Worm (Caenorhabditis elegans): Measurements from ENCODE around the gene C49C3.15.

Gene C49C3.15

ce11 chrIV:17380061-17380680 lies 46.1 kb downstream of the C49C3.15 start, which contains the start of the genes C30H6.9 and dlat-2 (continued):
- TF ChIP-seq zag-1 (tag; optimal IDR thresholded peaks at IDR 0.05) (no peak), nhr-77 (tag; optimal IDR thresholded peaks at IDR 0.05) (no peak), elt-2 (tag; optimal IDR thresholded peaks at IDR 0.05) (peak; percentile 8), fkh-2 (tag; optimal IDR thresholded peaks at IDR 0.05) (no peak), ceh-9 (tag; optimal IDR thresholded peaks at IDR 0.05) (no peak), nhr-23 (tag; optimal IDR thresholded peaks at IDR 0.05) (no peak), nhr-43 (tag; optimal IDR thresholded peaks at IDR 0.05; ENCODE audit: poor library complexity, severe bottlenecking) (no peak), eor-1 (tag; optimal IDR thresholded peaks at IDR 0.05) (no peak), tbx-2 (tag; optimal IDR thresholded peaks at IDR 0.05) (no peak), egl-5 (tag; optimal IDR thresholded peaks at IDR 0.05) (no peak), unc-62 (GFP tag; optimal IDR thresholded peaks at IDR 0.05) (no peak), ama-1 (optimal IDR thresholded peaks at IDR 0.05) (no peak), nhr-12 (tag; optimal IDR thresholded peaks at IDR 0.05) (no peak), nfya-1 (tag; optimal IDR thresholded peaks at IDR 0.05; ENCODE audit: insufficient read depth) (peak; percentile 24), snpc-4 (tag; optimal IDR thresholded peaks at IDR 0.05) (peak; percentile 43), hmg-11 (tag; optimal IDR thresholded peaks at IDR 0.05) (peak; percentile 24), ceh-16 (tag; optimal IDR thresholded peaks at IDR 0.05) (no peak), nhr-28 (tag; optimal IDR thresholded peaks at IDR 0.05) (no peak), sea-2 (GFP tag; optimal IDR thresholded peaks at IDR 0.05) (no peak)

- TF ChIP-seq nhr-23 (tag; optimal IDR thresholded peaks at IDR 0.05), result no peak
- no peak for TF ChIP-seq elt-3 (tag; optimal IDR thresholded peaks at IDR 0.05)
- no peak for TF ChIP-seq ama-1 (optimal IDR thresholded peaks at IDR 0.05)
- TF ChIP-seq pqm-1 (tag; optimal IDR thresholded peaks at IDR 0.05), result no peak
Measured at ce11 chrIV:17382029-17382428, 48.0 kb downstream of the C49C3.15 start, which contains the start of gene C30H6.8. Gene C30H6.8, plus strand, starts transcription at chrIV:17382329.

ce11 chrIV:17383046-17383445 lies 49.0 kb downstream of the C49C3.15 start, which contains the start of gene C30H6.12:
Gene C30H6.12, plus strand, starts transcription at chrIV:17383346.
- TF ChIP-seq hmg-11 (tag; optimal IDR thresholded peaks at IDR 0.05), result no peak
- TF ChIP-seq lin-39 (tag; optimal IDR thresholded peaks at IDR 0.05), result no peak

Measured in whole organism, L3 larva.